Fruit fly (Drosophila melanogaster): ENCODE measurements around the gene NAAT1.

dm6 chrX:5382539-5382938 is 28.1 kb downstream of the NAAT1 start:
- no peak for TF ChIP-seq Pif1A (GFP tag; optimal IDR thresholded peaks at IDR 0.05)
- TF ChIP-seq rn (GFP tag; IDR thresholded peaks at IDR 0.05), result no peak

Measured in whole organism, pupa.